Fruit fly (Drosophila melanogaster) whole organism, embryonic: ENCODE measurements around the gene CG9497.
A peak's percentile ranks its signal among the peaks of the same experiment; 100 is the strongest.

ENCODE experiments used
- Blimp-1 ChIP-seq: fragments of 200-800 bp; sonication (Bioruptor generic); optimal IDR thresholded peaks from 3 replicates; lab custom pipeline; 2018; ENCODE audit warnings: missing biosample characterization, missing genetic modification characterization, mild to moderate bottlenecking, moderate library complexity, missing genetic modification reagents
- C15 ChIP-seq: fragments of 200-800 bp; sonication (Bioruptor generic); IDR thresholded peaks from 3 replicates; pipeline ENCODE4 v1.3.6; 2022; ENCODE audit warnings: missing biosample characterization, missing genetic modification characterization
- CG10274 ChIP-seq: fragments of 200-800 bp; sonication (Bioruptor generic); optimal IDR thresholded peaks from 3 replicates; lab custom pipeline; 2017; ENCODE audit warnings: missing biosample characterization, mild to moderate bottlenecking, missing genetic modification characterization
- CG11696 ChIP-seq: fragments of 200-800 bp; sonication (Bioruptor generic); IDR thresholded peaks from 2 replicates; pipeline ENCODE4 v1.3.6; 2022; ENCODE audit warnings: missing biosample characterization, missing genetic modification characterization
- CG12155 ChIP-seq: fragments of 200-800 bp; sonication (Bioruptor generic); optimal IDR thresholded peaks from 3 replicates; lab custom pipeline; 2016; ENCODE audit warnings: missing biosample characterization, missing genetic modification characterization
- CG12299 ChIP-seq: fragments of 200-800 bp; sonication (Bioruptor generic); optimal IDR thresholded peaks from 2 replicates; lab custom pipeline; 2018; ENCODE audit warnings: missing biosample characterization, mild to moderate bottlenecking, missing genetic modification characterization
- CG13296 ChIP-seq: fragments of 200-800 bp; sonication (Bioruptor generic); optimal IDR thresholded peaks from 3 replicates; lab custom pipeline; 2018; ENCODE audit warnings: missing biosample characterization, mild to moderate bottlenecking, missing genetic modification characterization
- CG15601 ChIP-seq: fragments of 200-800 bp; sonication (Bioruptor generic); optimal IDR thresholded peaks from 3 replicates; lab custom pipeline; 2019; ENCODE audit warnings: missing biosample characterization, mild to moderate bottlenecking, missing genetic modification characterization, moderate library complexity
- CG1603 ChIP-seq: fragments of 200-800 bp; sonication (Bioruptor generic); optimal IDR thresholded peaks from 2 replicates; lab custom pipeline; 2019; ENCODE audit warnings: missing biosample characterization, mild to moderate bottlenecking, missing genetic modification characterization, moderate library complexity
- CG18476 ChIP-seq: fragments of 200-800 bp; sonication (Bioruptor generic); optimal IDR thresholded peaks from 2 replicates; lab custom pipeline; 2016; ENCODE audit warnings: missing biosample characterization, mild to moderate bottlenecking, missing genetic modification characterization
- CG18619 ChIP-seq: fragments of 200-800 bp; sonication (Bioruptor generic); optimal IDR thresholded peaks from 3 replicates; lab custom pipeline; 2017; ENCODE audit warnings: missing biosample characterization, mild to moderate bottlenecking, missing genetic modification characterization
- CG30431 ChIP-seq: fragments of 200-800 bp; sonication (Bioruptor generic); optimal IDR thresholded peaks from 2 replicates; lab custom pipeline; 2017; ENCODE audit warnings: missing biosample characterization, missing genetic modification characterization
- CG43689 ChIP-seq: fragments of 200-800 bp; sonication (Bioruptor generic); IDR thresholded peaks from 2 replicates; pipeline ENCODE4 v1.3.6; 2022; ENCODE audit warnings: missing biosample characterization, missing genetic modification characterization
- CG4707 ChIP-seq: fragments of 200-800 bp; sonication (Bioruptor generic); optimal IDR thresholded peaks from 2 replicates; lab custom pipeline; 2018; ENCODE audit warnings: missing biosample characterization, mild to moderate bottlenecking, missing genetic modification characterization, moderate library complexity
- CG8089 ChIP-seq: fragments of 200-800 bp; sonication (Bioruptor generic); optimal IDR thresholded peaks from 3 replicates; lab custom pipeline; 2016; ENCODE audit warnings: missing biosample characterization, missing genetic modification characterization
- Ets65A ChIP-seq: fragments of 200-800 bp; sonication (Bioruptor generic); peaks from one replicate; lab custom pipeline; 2016; ENCODE audit warnings: missing biosample characterization, missing genetic modification characterization
- Gsc ChIP-seq: fragments of 200-800 bp; sonication (Bioruptor generic); IDR thresholded peaks from 2 replicates; pipeline ENCODE4 v1.3.6; 2022; ENCODE audit warnings: missing biosample characterization, missing genetic modification characterization
- Hey ChIP-seq: fragments of 200-800 bp; sonication (Bioruptor generic); optimal IDR thresholded peaks from 3 replicates; lab custom pipeline; 2018; ENCODE audit warnings: missing biosample characterization, mild to moderate bottlenecking, missing genetic modification characterization
- HmgZ ChIP-seq: fragments of 200-800 bp; sonication (Bioruptor generic); optimal IDR thresholded peaks from 2 replicates; lab custom pipeline; 2018; ENCODE audit warnings: missing biosample characterization, mild to moderate bottlenecking, missing genetic modification characterization
- Hr51 ChIP-seq, 2 experiments: fragments of 200-800 bp; sonication (Bioruptor generic); optimal IDR thresholded peaks; 2 replicates in 1 of 2; 3 replicates in 1 of 2; lab custom pipeline; 2016 to 2018; ENCODE audit warnings: missing biosample characterization in 2 of 2, missing genetic modification characterization in 2 of 2, mild to moderate bottlenecking in 1 of 2, moderate library complexity in 1 of 2
- Jarid2 ChIP-seq: fragments of 200-800 bp; sonication (Bioruptor generic); optimal IDR thresholded peaks from 3 replicates; lab custom pipeline; 2017; ENCODE audit warnings: mild to moderate bottlenecking, missing biosample characterization, missing genetic modification reagents, missing genetic modification characterization
- Lim3 ChIP-seq: fragments of 200-800 bp; sonication (Bioruptor generic); IDR thresholded peaks from 2 replicates; pipeline ENCODE4 v1.3.6; 2022; ENCODE audit warnings: missing biosample characterization, missing genetic modification characterization
- Poxn ChIP-seq: fragments of 200-800 bp; sonication (Bioruptor generic); IDR thresholded peaks from 2 replicates; pipeline ENCODE4 v1.3.6; 2022; ENCODE audit warnings: missing biosample characterization, missing genetic modification characterization
- Spps ChIP-seq: fragments of 200-800 bp; sonication (Bioruptor generic); optimal IDR thresholded peaks from 2 replicates; lab custom pipeline; 2018; ENCODE audit warnings: missing biosample characterization, mild to moderate bottlenecking, missing genetic modification characterization
- aop ChIP-seq: fragments of 200-800 bp; sonication (Bioruptor generic); IDR thresholded peaks from 2 replicates; pipeline ENCODE4 v1.3.6; 2022; ENCODE audit warnings: missing biosample characterization, missing genetic modification characterization
- bowl ChIP-seq: fragments of 200-800 bp; sonication (Bioruptor generic); IDR thresholded peaks from 2 replicates; pipeline ENCODE4 v1.3.6; 2022; ENCODE audit warnings: missing biosample characterization, missing genetic modification characterization
- bsh ChIP-seq, 2 experiments: fragments of 200-800 bp; sonication (Bioruptor generic); optimal IDR thresholded peaks; 2 replicates each; lab custom pipeline; 2017 to 2018; ENCODE audit warnings: mild to moderate bottlenecking in 2 of 2, missing biosample characterization in 2 of 2, missing genetic modification characterization in 2 of 2, moderate library complexity in 1 of 2
- chinmo ChIP-seq: fragments of 200-800 bp; sonication (Bioruptor generic); IDR thresholded peaks from 4 replicates; pipeline ENCODE4 v1.3.6; 2022; ENCODE audit warnings: missing biosample characterization, missing genetic modification characterization; ENCODE audit not compliant: partially characterized antibody
- corto ChIP-seq: fragments of 200-800 bp; sonication (Bioruptor generic); optimal IDR thresholded peaks from 2 replicates; lab custom pipeline; 2016; ENCODE audit warnings: missing biosample characterization, mild to moderate bottlenecking, missing genetic modification characterization, moderate library complexity
- crc ChIP-seq: fragments of 200-800 bp; sonication (Bioruptor generic); optimal IDR thresholded peaks from 2 replicates; lab custom pipeline; 2016; ENCODE audit warnings: missing biosample characterization, missing genetic modification characterization
- crp ChIP-seq, 2 experiments: fragments of 200-800 bp; sonication (Bioruptor generic); optimal IDR thresholded peaks; 2 replicates in 1 of 2; 3 replicates in 1 of 2; lab custom pipeline; 2017; ENCODE audit warnings: missing biosample characterization in 2 of 2, missing genetic modification characterization in 2 of 2, mild to moderate bottlenecking in 1 of 2, moderate library complexity in 1 of 2
- dm ChIP-seq: fragments of 200-800 bp; sonication (Bioruptor generic); optimal IDR thresholded peaks from 3 replicates; lab custom pipeline; 2016; ENCODE audit warnings: missing biosample characterization, missing genetic modification characterization
- gfzf ChIP-seq: fragments of 200-800 bp; sonication (Bioruptor generic); optimal IDR thresholded peaks from 2 replicates; lab custom pipeline; 2016; ENCODE audit warnings: missing biosample characterization, mild to moderate bottlenecking, missing genetic modification characterization, moderate library complexity
- gsb-n ChIP-seq: fragments of 200-800 bp; sonication (Bioruptor generic); optimal IDR thresholded peaks from 3 replicates; lab custom pipeline; 2018; ENCODE audit warnings: missing biosample characterization, mild to moderate bottlenecking, missing genetic modification characterization
- mirr ChIP-seq: fragments of 200-800 bp; sonication (Bioruptor generic); optimal IDR thresholded peaks from 3 replicates; lab custom pipeline; 2018; ENCODE audit warnings: missing biosample characterization, mild to moderate bottlenecking, missing genetic modification characterization
- nerfin-1 ChIP-seq: fragments of 200-800 bp; sonication (Bioruptor generic); optimal IDR thresholded peaks from 3 replicates; lab custom pipeline; 2019; ENCODE audit warnings: missing biosample characterization, mild to moderate bottlenecking, missing genetic modification characterization, moderate library complexity
- otp ChIP-seq: fragments of 200-800 bp; sonication (Bioruptor generic); IDR thresholded peaks from 3 replicates; pipeline ENCODE4, ENCODE4 v1.3.6; 2022; ENCODE audit warnings: missing biosample characterization, missing genetic modification characterization
- pb ChIP-seq: fragments of 200-800 bp; sonication (Bioruptor generic); optimal IDR thresholded peaks from 3 replicates; lab custom pipeline; 2016; ENCODE audit warnings: missing biosample characterization, missing genetic modification characterization
- prd ChIP-seq, 3 experiments: fragments of >200 bp in 2 of 3; fragments of 200-800 bp in 1 of 3; sonication (Bioruptor generic) in 1 of 3; optimal IDR thresholded peaks in 2 of 3; IDR thresholded peaks in 1 of 3; 2 replicates in 2 of 3; 3 replicates in 1 of 3; pipeline versions ENCODE4 v1.3.6 to Lab custom; 2017 to 2022; ENCODE audit warnings: missing biosample characterization in 1 of 3, missing genetic modification characterization in 1 of 3
- pros ChIP-seq: fragments of 200-800 bp; sonication (Bioruptor generic); optimal IDR thresholded peaks from 3 replicates; lab custom pipeline; 2019; ENCODE audit warnings: missing biosample characterization, mild to moderate bottlenecking, missing genetic modification characterization, moderate library complexity
- salm ChIP-seq: fragments of 200-800 bp; sonication (Bioruptor generic); optimal IDR thresholded peaks from 2 replicates; lab custom pipeline; 2018; ENCODE audit warnings: missing biosample characterization, mild to moderate bottlenecking, missing genetic modification characterization
- schlank ChIP-seq: fragments of 200-800 bp; sonication (Bioruptor generic); optimal IDR thresholded peaks from 2 replicates; lab custom pipeline; 2018; ENCODE audit warnings: missing biosample characterization, mild to moderate bottlenecking, missing genetic modification characterization
- stwl ChIP-seq: fragments of 200-800 bp; sonication (Bioruptor generic); optimal IDR thresholded peaks from 3 replicates; lab custom pipeline; 2018; ENCODE audit warnings: missing biosample characterization, mild to moderate bottlenecking, missing genetic modification characterization, moderate library complexity
- usp ChIP-seq: fragments of >200 bp; optimal IDR thresholded peaks from 2 replicates; lab custom pipeline; 2017; ENCODE audit warnings: missing biosample characterization, missing genetic modification characterization
- vnd ChIP-seq: fragments of 200-800 bp; sonication (Bioruptor generic); IDR thresholded peaks from 3 replicates; pipeline ENCODE4 v1.3.6; 2022; ENCODE audit warnings: missing biosample characterization, missing genetic modification characterization; ENCODE audit not compliant: partially characterized antibody
- z ChIP-seq: fragments of 200-800 bp; sonication (Bioruptor generic); IDR thresholded peaks from 3 replicates; pipeline ENCODE4 v1.3.6; 2022; ENCODE audit warnings: missing biosample characterization, missing genetic modification characterization

The CG9497 gene

DNA sequence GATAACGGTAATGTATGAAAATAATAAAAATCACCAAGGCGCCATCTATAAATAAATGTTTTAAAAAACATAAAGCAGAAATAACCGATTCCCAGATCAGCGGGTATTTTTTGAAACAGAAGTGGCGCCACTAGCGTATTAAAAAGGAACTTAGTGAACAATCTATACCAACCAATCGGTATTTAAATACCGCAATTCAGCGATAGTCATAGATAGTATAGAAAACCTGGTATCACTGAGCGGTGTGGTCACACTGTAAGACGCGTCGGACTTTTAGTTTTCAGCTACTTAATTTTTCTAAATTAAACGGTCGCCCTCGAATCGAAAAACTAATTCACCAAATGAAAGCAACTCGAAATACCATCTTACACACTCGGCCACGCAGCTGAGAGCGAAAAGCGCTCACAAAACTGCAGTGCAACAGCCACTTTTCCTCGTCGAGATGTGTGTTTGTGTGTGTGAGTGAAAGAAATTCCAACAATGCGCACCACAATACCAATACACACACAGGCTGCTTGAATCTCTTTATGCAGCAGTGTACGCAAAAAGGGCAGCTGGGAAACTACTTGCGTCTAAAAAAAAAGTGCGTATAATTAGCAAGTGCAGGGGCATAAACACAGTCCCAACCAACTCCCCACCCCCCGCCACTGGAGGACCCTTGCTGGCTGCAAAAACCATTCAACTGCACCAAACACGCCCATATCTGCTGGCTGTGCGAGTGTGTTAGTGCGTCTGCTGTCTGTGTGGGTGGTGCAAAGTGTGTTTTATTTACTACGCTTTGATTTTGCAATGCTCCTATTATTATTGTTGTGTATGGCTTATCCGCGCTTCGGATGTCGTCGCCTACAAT, 24.5 kb downstream of the CG9497 start, which contains the start of gene PDZ-GEF (continued):
- TF ChIP-seq CG12155 (GFP tag; lab: Kevin White, UChicago): peak; percentile 47
- TF ChIP-seq usp (GFP tag; lab: Kevin White, UChicago): no peak
- TF ChIP-seq prd (optimal IDR thresholded peaks at IDR 0.05; lab: Kevin White, UChicago): no peak
- TF ChIP-seq prd (GFP tag; IDR thresholded peaks at IDR 0.05; lab: Robert Waterston, UW): peak; percentile 60
- TF ChIP-seq crp (GFP tag; optimal IDR thresholded peaks at IDR 0.05; lab: Kevin White, UChicago): no peak
- no peak for TF ChIP-seq CG30431 (GFP tag; lab: Kevin White, UChicago)
- no peak for TF ChIP-seq CG13296 (GFP tag; lab: Kevin White, UChicago)
- no peak for TF ChIP-seq Gsc (GFP tag; lab: Robert Waterston, UW)
- peak; percentile 14 for TF ChIP-seq CG18619

- TF ChIP-seq stwl (tag; lab: Kevin White, UChicago) (peak; percentile 2), Lim3 (GFP tag; lab: Robert Waterston, UW) (no peak), chinmo (GFP tag; lab: Robert Waterston, UW) (0 out of 4 replicates have a peak, but pooled peaks have one; percentile 13), pros (GFP tag; lab: Kevin White, UChicago) (peak; percentile 71), nerfin-1 (tag; lab: Kevin White, UChicago) (peak; percentile 3), vnd (GFP tag; lab: Robert Waterston, UW) (no peak), Poxn (GFP tag; lab: Robert Waterston, UW) (no peak), CG1603 (tag; lab: Kevin White, UChicago) (peak; percentile 20), z (GFP tag; lab: Robert Waterston, UW) (peak; percentile 72), Hey (peak; percentile 76), corto (GFP tag; lab: Kevin White, UChicago) (no peak), CG4707 (GFP tag; lab: Kevin White, UChicago) (no peak)
Observed at dm6 chr2L:6319068-6319467, 29.2 kb downstream of the CG9497 start.

DNA sequence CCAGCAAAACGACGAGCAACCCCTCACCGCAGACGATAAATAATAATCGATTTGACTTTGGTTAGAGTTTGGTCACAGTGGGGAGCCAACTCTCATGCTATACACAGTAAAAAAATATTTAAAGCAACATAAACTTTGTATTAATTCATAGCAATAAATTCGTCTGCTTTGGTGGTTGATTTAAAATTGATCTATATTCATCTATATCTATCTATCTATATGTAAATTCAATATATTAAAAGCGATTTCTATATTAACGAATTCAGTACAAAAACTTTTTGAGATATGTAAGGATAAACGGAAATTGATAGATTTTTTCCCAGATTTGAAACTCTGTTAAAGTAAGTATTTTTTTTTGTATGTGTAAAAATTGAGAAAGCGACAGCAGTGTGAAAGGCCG, 38.3 kb downstream of the CG9497 start:
- no peak for TF ChIP-seq CG10274 (GFP tag; lab: Kevin White, UChicago)
- TF ChIP-seq schlank (tag; lab: Kevin White, UChicago): no peak
- TF ChIP-seq gsb-n (tag; lab: Kevin White, UChicago): no peak
- TF ChIP-seq bowl (GFP tag; lab: Robert Waterston, UW): no peak
- no peak for TF ChIP-seq gfzf (GFP tag; lab: Kevin White, UChicago)
- TF ChIP-seq dm (GFP tag; lab: Kevin White, UChicago): no peak
- peak; percentile 55 for TF ChIP-seq Blimp-1 (GFP tag; lab: Kevin White, UChicago)
- no peak for TF ChIP-seq mirr (GFP tag; lab: Kevin White, UChicago)
- TF ChIP-seq otp: no peak
- no peak for TF ChIP-seq Ets65A (GFP tag; lab: Kevin White, UChicago)
- TF ChIP-seq C15 (GFP tag; lab: Robert Waterston, UW): no peak
- TF ChIP-seq salm (tag; lab: Kevin White, UChicago): no peak
- TF ChIP-seq Jarid2 (GFP tag; lab: Kevin White, UChicago): no peak
- TF ChIP-seq Hr51 (GFP tag; optimal IDR thresholded peaks at IDR 0.05; lab: Kevin White, UChicago): peak in 1 of 2 experiments; percentile 22
- TF ChIP-seq crc (GFP tag; lab: Kevin White, UChicago): no peak
- no peak for TF ChIP-seq CG12299 (tag; lab: Kevin White, UChicago)
- no peak for TF ChIP-seq aop (GFP tag; lab: Robert Waterston, UW)
- no peak for TF ChIP-seq CG18476 (GFP tag; lab: Kevin White, UChicago)
- peak in 1 of 2 experiments; percentile 1 for TF ChIP-seq bsh (GFP tag; optimal IDR thresholded peaks at IDR 0.05; lab: Kevin White, UChicago)
- no peak for TF ChIP-seq CG8089 (GFP tag; lab: Kevin White, UChicago)
- no peak for TF ChIP-seq CG15601 (tag; lab: Kevin White, UChicago)
- no peak for TF ChIP-seq Spps (tag; lab: Kevin White, UChicago)
- no peak for TF ChIP-seq CG11696 (GFP tag; lab: Robert Waterston, UW)
- no peak for TF ChIP-seq CG43689 (GFP tag; lab: Robert Waterston, UW)
- no peak for TF ChIP-seq HmgZ (tag; lab: Kevin White, UChicago)
- no peak for TF ChIP-seq pb
